Worm (Caenorhabditis elegans) whole organism, L2 larva: ENCODE data around the gene F41C3.8.

Experiments
- aly-2 ChIP-seq: fragments of 150-350 bp; optimal IDR thresholded peaks from 2 replicates; lab custom pipeline; 2014; ENCODE audit warnings: missing biosample characterization, missing genetic modification characterization
- ceh-82 ChIP-seq: fragments of 150-350 bp; optimal IDR thresholded peaks from 2 replicates; lab custom pipeline; 2014; ENCODE audit warnings: missing biosample characterization, missing genetic modification characterization
- egl-27 ChIP-seq: sonication (generic microtip); optimal IDR thresholded peaks from 3 replicates; lab custom pipeline; 2017; ENCODE audit warnings: missing biosample characterization, missing genetic modification reagents, missing genetic modification characterization
- elt-3 ChIP-seq: sonication (generic microtip); optimal IDR thresholded peaks from 2 replicates; lab custom pipeline; 2017; ENCODE audit warnings: missing biosample characterization, missing genetic modification characterization
- nhr-11 ChIP-seq: fragments of 150-350 bp; optimal IDR thresholded peaks from 2 replicates; lab custom pipeline; 2014; ENCODE audit warnings: missing biosample characterization, missing genetic modification characterization
- nhr-12 ChIP-seq: fragments of 150-350 bp; optimal IDR thresholded peaks from 2 replicates; lab custom pipeline; 2014; ENCODE audit warnings: missing biosample characterization, missing genetic modification characterization
- nhr-237 ChIP-seq: fragments of 150-350 bp; optimal IDR thresholded peaks from 2 replicates; lab custom pipeline; 2014; ENCODE audit warnings: missing biosample characterization, missing genetic modification characterization
- nhr-25 ChIP-seq: fragments of 150-350 bp; sonication (generic microtip); optimal IDR thresholded peaks from 3 replicates; lab custom pipeline; 2014; ENCODE audit warnings: missing biosample characterization, missing genetic modification characterization
- nhr-6 ChIP-seq: fragments of 150-350 bp; optimal IDR thresholded peaks from 2 replicates; lab custom pipeline; 2014; ENCODE audit warnings: missing biosample characterization, missing genetic modification characterization
- nhr-77 ChIP-seq: fragments of 150-350 bp; optimal IDR thresholded peaks from 2 replicates; lab custom pipeline; 2014; ENCODE audit warnings: missing biosample characterization, missing genetic modification characterization
- unc-62 ChIP-seq: fragments of 150-350 bp; optimal IDR thresholded peaks from 2 replicates; lab custom pipeline; 2014; ENCODE audit warnings: missing biosample characterization, missing genetic modification reagents, missing genetic modification characterization
- ztf-11 ChIP-seq: sonication (generic microtip); optimal IDR thresholded peaks from 2 replicates; lab custom pipeline; 2017; ENCODE audit warnings: missing biosample characterization, missing genetic modification characterization

DNA sequence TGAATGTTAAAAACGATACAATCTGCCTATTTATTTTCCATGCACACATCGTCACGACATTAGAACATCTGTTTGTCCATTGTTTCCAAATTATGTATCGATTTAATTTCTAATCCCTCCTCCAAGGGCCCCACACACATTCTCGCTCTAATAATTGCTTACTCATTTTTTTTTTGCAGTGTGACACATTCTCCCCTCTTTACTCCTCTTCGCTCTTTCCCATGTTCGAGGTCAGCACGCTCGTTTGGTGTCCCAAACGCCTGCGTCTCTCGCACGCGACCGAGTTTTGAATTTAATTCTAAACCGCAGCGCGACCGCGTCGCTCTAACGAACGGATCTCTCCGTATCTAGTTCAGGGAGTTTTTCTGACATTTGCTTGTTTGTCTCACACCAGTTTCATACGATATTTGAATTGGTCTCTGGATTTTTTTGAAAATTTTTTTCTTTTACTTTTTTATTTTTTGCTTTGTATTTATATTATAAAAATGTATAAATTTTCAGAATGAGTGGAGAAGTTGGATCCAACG lies 43.2 kb upstream of the F41C3.8 start, which contains the start of the genes clec-140 and hmg-11:
- no peak for TF ChIP-seq ztf-11 (tag; lab: Kevin White, UChicago)
- no peak for TF ChIP-seq unc-62 (GFP tag; lab: Kevin White, UChicago)
- TF ChIP-seq egl-27: peak; percentile 26
- TF ChIP-seq nhr-25 (tag; lab: Kevin White, UChicago): no peak
- no peak for TF ChIP-seq aly-2 (tag; lab: Kevin White, UChicago)
- TF ChIP-seq ceh-82 (tag; lab: Kevin White, UChicago): no peak
- TF ChIP-seq elt-3 (tag; lab: Kevin White, UChicago): no peak
- no peak for TF ChIP-seq nhr-237 (tag; lab: Kevin White, UChicago)
- no peak for TF ChIP-seq nhr-11
- no peak for TF ChIP-seq nhr-12
- TF ChIP-seq nhr-77: no peak
- no peak for TF ChIP-seq nhr-6 (tag; lab: Kevin White, UChicago)
